Fruit fly (Drosophila melanogaster) whole organism, embryonic: ENCODE measurements around the gene CG6356.

Experiments
- ATbp ChIP-seq: fragments of 200-800 bp; sonication (Bioruptor generic); optimal IDR thresholded peaks from 2 replicates; lab custom pipeline; 2017; ENCODE audit warnings: missing biosample characterization, mild to moderate bottlenecking, missing genetic modification characterization, missing genetic modification reagents
- CG11247 ChIP-seq: fragments of 200-800 bp; sonication (Bioruptor generic); IDR thresholded peaks from 2 replicates; pipeline ENCODE4 v1.3.6; 2022; ENCODE audit warnings: missing biosample characterization, missing genetic modification characterization
- CG11723 ChIP-seq: fragments of 200-800 bp; sonication (Bioruptor generic); optimal IDR thresholded peaks from 2 replicates; lab custom pipeline; 2017; ENCODE audit warnings: missing biosample characterization, mild to moderate bottlenecking, missing genetic modification characterization
- CG12155 ChIP-seq: fragments of 200-800 bp; sonication (Bioruptor generic); optimal IDR thresholded peaks from 3 replicates; lab custom pipeline; 2016; ENCODE audit warnings: missing biosample characterization, missing genetic modification characterization
- CG12391 ChIP-seq: fragments of 200-800 bp; sonication (Bioruptor generic); optimal IDR thresholded peaks from 3 replicates; lab custom pipeline; 2018; ENCODE audit warnings: missing biosample characterization, mild to moderate bottlenecking, missing genetic modification characterization, moderate library complexity
- CG15073 ChIP-seq: fragments of 200-800 bp; sonication (Bioruptor generic); optimal IDR thresholded peaks from 2 replicates; lab custom pipeline; 2016; ENCODE audit warnings: missing biosample characterization, missing genetic modification characterization
- CG15479 ChIP-seq: fragments of 200-800 bp; sonication (Bioruptor generic); optimal IDR thresholded peaks from 3 replicates; lab custom pipeline; 2019; ENCODE audit warnings: missing biosample characterization, mild to moderate bottlenecking, missing genetic modification characterization, moderate library complexity
- CG15696 ChIP-seq: fragments of 200-800 bp; sonication (Bioruptor generic); optimal IDR thresholded peaks from 2 replicates; lab custom pipeline; 2019; ENCODE audit warnings: missing biosample characterization, mild to moderate bottlenecking, missing genetic modification characterization, moderate library complexity
- CG1602 ChIP-seq: fragments of 200-800 bp; sonication (Bioruptor generic); optimal IDR thresholded peaks from 3 replicates; lab custom pipeline; 2016; ENCODE audit warnings: missing biosample characterization, missing genetic modification characterization
- CG17802 ChIP-seq: fragments of 200-800 bp; sonication (Bioruptor generic); optimal IDR thresholded peaks from 2 replicates; lab custom pipeline; 2018; ENCODE audit warnings: missing biosample characterization, mild to moderate bottlenecking, missing genetic modification characterization, moderate library complexity
- CG17829 ChIP-seq: fragments of 200-800 bp; optimal IDR thresholded peaks from 2 replicates; lab custom pipeline; 2019; ENCODE audit warnings: missing biosample characterization, mild to moderate bottlenecking, missing genetic modification characterization, moderate library complexity
- CG3163 ChIP-seq: fragments of 200-800 bp; sonication (Bioruptor generic); optimal IDR thresholded peaks from 3 replicates; lab custom pipeline; 2016; ENCODE audit warnings: missing biosample characterization, missing genetic modification characterization
- CG33213 ChIP-seq: fragments of 200-800 bp; sonication (Bioruptor generic); optimal IDR thresholded peaks from 3 replicates; lab custom pipeline; 2016; ENCODE audit warnings: missing biosample characterization, missing genetic modification characterization
- CG6254 ChIP-seq: fragments of 200-800 bp; sonication (Bioruptor generic); optimal IDR thresholded peaks from 3 replicates; lab custom pipeline; 2017; ENCODE audit warnings: mild to moderate bottlenecking, missing biosample characterization, missing genetic modification reagents, missing genetic modification characterization
- CG6791 ChIP-seq: fragments of 200-800 bp; sonication (Bioruptor generic); IDR thresholded peaks from 3 replicates; pipeline ENCODE4 v1.3.6; 2022; ENCODE audit warnings: missing biosample characterization, missing genetic modification characterization; ENCODE audit not compliant: partially characterized antibody
- CG7839 ChIP-seq: fragments of 200-800 bp; sonication (Bioruptor generic); optimal IDR thresholded peaks from 3 replicates; lab custom pipeline; 2018; ENCODE audit warnings: missing biosample characterization, mild to moderate bottlenecking, missing genetic modification characterization, moderate library complexity
- Doc3 ChIP-seq: fragments of 200-800 bp; sonication (Bioruptor generic); IDR thresholded peaks from 3 replicates; pipeline ENCODE4 v1.3.6; 2022; ENCODE audit warnings: missing biosample characterization, missing genetic modification characterization; ENCODE audit not compliant: partially characterized antibody
- Dp ChIP-seq: fragments of 200-800 bp; sonication (Bioruptor generic); optimal IDR thresholded peaks from 2 replicates; lab custom pipeline; 2018; ENCODE audit warnings: missing biosample characterization, mild to moderate bottlenecking, missing genetic modification characterization, moderate library complexity
- Dref ChIP-seq: fragments of 200-800 bp; sonication (Bioruptor generic); IDR thresholded peaks from 2 replicates; pipeline ENCODE4 v1.3.6; 2022; ENCODE audit warnings: missing biosample characterization, missing genetic modification characterization
- Eip74EF ChIP-seq, 2 experiments: fragments of 200-800 bp in 1 of 2; fragments of >200 bp in 1 of 2; sonication (Bioruptor generic) in 1 of 2; optimal IDR thresholded peaks; 2 replicates each; lab custom pipeline; 2017 to 2019; ENCODE audit warnings: missing biosample characterization in 2 of 2, missing genetic modification characterization in 2 of 2, mild to moderate bottlenecking in 1 of 2, moderate library complexity in 1 of 2
- Gug ChIP-seq: fragments of 200-800 bp; sonication (Bioruptor generic); IDR thresholded peaks from 4 replicates; pipeline ENCODE4 v1.3.6; 2022; ENCODE audit warnings: missing biosample characterization, missing genetic modification characterization
- HHEX ChIP-seq: fragments of 200-800 bp; sonication (Bioruptor generic); optimal IDR thresholded peaks from 3 replicates; lab custom pipeline; 2017; ENCODE audit warnings: missing biosample characterization, mild to moderate bottlenecking, missing genetic modification characterization, missing genetic modification reagents
- HLH54F ChIP-seq: fragments of 200-800 bp; sonication (Bioruptor generic); optimal IDR thresholded peaks from 3 replicates; lab custom pipeline; 2016; ENCODE audit warnings: missing biosample characterization, missing genetic modification characterization
- Meics ChIP-seq: fragments of 200-800 bp; sonication (Bioruptor generic); optimal IDR thresholded peaks from 2 replicates; lab custom pipeline; 2017; ENCODE audit warnings: missing biosample characterization, mild to moderate bottlenecking, missing genetic modification characterization
- Nf-YC ChIP-seq: fragments of 200-800 bp; optimal IDR thresholded peaks from 3 replicates; lab custom pipeline; 2019; ENCODE audit warnings: missing biosample characterization, mild to moderate bottlenecking, missing genetic modification characterization, moderate library complexity
- Opbp ChIP-seq: fragments of 200-800 bp; sonication (Bioruptor generic); IDR thresholded peaks from 3 replicates; pipeline ENCODE4 v1.3.6; 2022; ENCODE audit warnings: missing biosample characterization, missing genetic modification characterization; ENCODE audit not compliant: partially characterized antibody
- Optix ChIP-seq: fragments of 200-800 bp; sonication (Bioruptor generic); IDR thresholded peaks from 3 replicates; pipeline ENCODE4 v1.3.6; 2022; ENCODE audit warnings: missing biosample characterization, missing genetic modification characterization
- Pdp1 ChIP-seq, 2 experiments: fragments of 200-800 bp; sonication (Bioruptor generic); optimal IDR thresholded peaks; 3 replicates each; lab custom pipeline; 2016; ENCODE audit warnings: missing biosample characterization in 2 of 2, missing genetic modification characterization in 2 of 2, mild to moderate bottlenecking in 1 of 2, moderate library complexity in 1 of 2
- Rx ChIP-seq: fragments of 200-800 bp; sonication (Bioruptor generic); IDR thresholded peaks from 2 replicates; pipeline ENCODE4 v1.3.6; 2022; ENCODE audit warnings: missing biosample characterization, missing genetic modification characterization
- Xrp1 ChIP-seq: fragments of 200-800 bp; sonication (Bioruptor generic); IDR thresholded peaks from 2 replicates; pipeline ENCODE4 v1.3.6; 2022; ENCODE audit warnings: missing biosample characterization, missing genetic modification characterization
- abd-A ChIP-seq: fragments of 200-800 bp; sonication (Bioruptor generic); optimal IDR thresholded peaks from 3 replicates; lab custom pipeline; 2019; ENCODE audit warnings: missing biosample characterization, mild to moderate bottlenecking, missing genetic modification characterization, moderate library complexity
- az2 ChIP-seq: fragments of 200-800 bp; sonication (Bioruptor generic); optimal IDR thresholded peaks from 3 replicates; lab custom pipeline; 2016; ENCODE audit warnings: missing biosample characterization, missing genetic modification characterization
- btn ChIP-seq: fragments of 200-800 bp; sonication (Bioruptor generic); optimal IDR thresholded peaks from 2 replicates; lab custom pipeline; 2016; ENCODE audit warnings: missing biosample characterization, missing genetic modification characterization
- croc ChIP-seq: fragments of 200-800 bp; sonication (Bioruptor generic); conservative IDR thresholded peaks from 3 replicates; pipeline ENCODE4 v1.3.6; 2022; ENCODE audit warnings: missing biosample characterization, missing genetic modification characterization
- ftz-f1 ChIP-seq: fragments of 200-800 bp; sonication (Bioruptor generic); optimal IDR thresholded peaks from 2 replicates; lab custom pipeline; 2016; ENCODE audit warnings: missing biosample characterization, missing genetic modification characterization
- fu2 ChIP-seq: fragments of 200-800 bp; sonication (Bioruptor generic); optimal IDR thresholded peaks from 2 replicates; lab custom pipeline; 2016; ENCODE audit warnings: missing biosample characterization, missing genetic modification characterization
- gfzf ChIP-seq: fragments of 200-800 bp; sonication (Bioruptor generic); optimal IDR thresholded peaks from 2 replicates; lab custom pipeline; 2016; ENCODE audit warnings: missing biosample characterization, mild to moderate bottlenecking, missing genetic modification characterization, moderate library complexity
- hkb ChIP-seq, 2 experiments: fragments of 200-800 bp in 1 of 2; fragments of >200 bp in 1 of 2; sonication (Bioruptor generic) in 1 of 2; IDR thresholded peaks in 1 of 2; optimal IDR thresholded peaks in 1 of 2; 2 replicates each; pipeline versions ENCODE4 v1.3.6 to Lab custom; 2017 to 2022; ENCODE audit warnings: missing biosample characterization in 1 of 2, missing genetic modification characterization in 1 of 2
- lola ChIP-seq, 3 experiments: fragments of >200 bp in 2 of 3; fragments of 200-800 bp in 1 of 3; sonication (Bioruptor generic) in 1 of 3; optimal IDR thresholded peaks; 2 replicates each; lab custom pipeline; 2017 to 2019; ENCODE audit warnings: missing biosample characterization in 3 of 3, missing genetic modification characterization in 3 of 3, mild to moderate bottlenecking in 1 of 3, moderate library complexity in 1 of 3
- mld ChIP-seq: fragments of 200-800 bp; sonication (Bioruptor generic); IDR thresholded peaks from 3 replicates; pipeline ENCODE4 v1.3.6; 2022; ENCODE audit warnings: missing biosample characterization, missing genetic modification characterization; ENCODE audit not compliant: partially characterized antibody
- onecut ChIP-seq: fragments of 200-800 bp; sonication (Bioruptor generic); IDR thresholded peaks from 2 replicates; pipeline ENCODE4 v1.3.6; 2022; ENCODE audit warnings: missing biosample characterization, missing genetic modification characterization
- p53 ChIP-seq: fragments of 200-800 bp; sonication (Bioruptor generic); optimal IDR thresholded peaks from 2 replicates; lab custom pipeline; 2016; ENCODE audit warnings: missing biosample characterization, missing genetic modification characterization
- psq ChIP-seq: fragments of 200-800 bp; sonication (Bioruptor generic); optimal IDR thresholded peaks from 2 replicates; lab custom pipeline; 2017; ENCODE audit warnings: missing biosample characterization, missing genetic modification characterization
- rib ChIP-seq: fragments of 200-800 bp; sonication (Bioruptor generic); IDR thresholded peaks from 2 replicates; pipeline ENCODE4 v1.3.6; 2022; ENCODE audit warnings: missing biosample characterization, missing genetic modification characterization
- sens ChIP-seq: fragments of 200-800 bp; sonication (Bioruptor generic); peaks from one replicate; lab custom pipeline; 2016; ENCODE audit warnings: missing biosample characterization, missing genetic modification characterization
- trh ChIP-seq: fragments of 200-800 bp; sonication (Bioruptor generic); optimal IDR thresholded peaks from 2 replicates; lab custom pipeline; 2016; ENCODE audit warnings: missing biosample characterization, missing genetic modification characterization
- ttk ChIP-seq: fragments of 200-800 bp; sonication (Bioruptor generic); IDR thresholded peaks from 2 replicates; pipeline ENCODE4 v2.1.2; 2022; ENCODE audit warnings: missing biosample characterization, missing genetic modification characterization
- vnd ChIP-seq: fragments of 200-800 bp; sonication (Bioruptor generic); IDR thresholded peaks from 3 replicates; pipeline ENCODE4 v1.3.6; 2022; ENCODE audit warnings: missing biosample characterization, missing genetic modification characterization; ENCODE audit not compliant: partially characterized antibody

CG6356 gene

dm6 chr3R:24333182-24333808, 49.5 kb downstream of the CG6356 start, which contains the start of the genes Rrp5 and Dis3 (continued):
- peak; percentile 37 for TF ChIP-seq ftz-f1 (GFP tag; lab: Kevin White, UChicago)
- no peak for TF ChIP-seq croc (GFP tag; lab: Robert Waterston, UW)
- no peak for TF ChIP-seq CG17829 (tag; lab: Kevin White, UChicago)
- peak; percentile 98 for TF ChIP-seq CG6254 (GFP tag; lab: Kevin White, UChicago)
- TF ChIP-seq onecut: no peak
- no peak for TF ChIP-seq Rx (GFP tag; lab: Robert Waterston, UW)
- TF ChIP-seq CG3163: peak; percentile 14
- TF ChIP-seq Pdp1 (GFP tag; optimal IDR thresholded peaks at IDR 0.05; lab: Kevin White, UChicago): peak in 1 of 2 experiments; percentile 22
- TF ChIP-seq Nf-YC: no peak
- peak; percentile 58 for TF ChIP-seq Dref (GFP tag; lab: Robert Waterston, UW)
- peak; percentile 51 for TF ChIP-seq CG11247
- no peak for TF ChIP-seq mld
- TF ChIP-seq HHEX (GFP tag; lab: Kevin White, UChicago): no peak
- no peak for TF ChIP-seq CG11723 (GFP tag; lab: Kevin White, UChicago)
- TF ChIP-seq HLH54F (GFP tag; lab: Kevin White, UChicago): peak; percentile 50
- no peak; the same call in 3 of the 4 replicates for TF ChIP-seq Gug
- no peak for TF ChIP-seq Eip74EF (GFP tag; optimal IDR thresholded peaks at IDR 0.05; lab: Kevin White, UChicago)
- peak; percentile 100 for TF ChIP-seq CG17802 (tag; lab: Kevin White, UChicago)
- TF ChIP-seq p53: peak; percentile 65
- peak; percentile 29 for TF ChIP-seq CG15696 (tag; lab: Kevin White, UChicago)
- peak; percentile 64 for TF ChIP-seq Dp (GFP tag; lab: Kevin White, UChicago)
- no peak for TF ChIP-seq lola (GFP tag; optimal IDR thresholded peaks at IDR 0.05; lab: Kevin White, UChicago)
- no peak for TF ChIP-seq btn (GFP tag; lab: Kevin White, UChicago)
- TF ChIP-seq Doc3 (GFP tag; lab: Robert Waterston, UW): no peak
- peak; percentile 66; the same call in 2 of the 3 replicates for TF ChIP-seq CG6791 (GFP tag; lab: Robert Waterston, UW)
- no peak for TF ChIP-seq psq (GFP tag; lab: Kevin White, UChicago)
- 0 out of 3 replicates have a peak, but pooled peaks have one; percentile 26 for TF ChIP-seq vnd (GFP tag; lab: Robert Waterston, UW)
- TF ChIP-seq CG12155 (GFP tag; lab: Kevin White, UChicago): peak; percentile 22
- TF ChIP-seq trh (GFP tag; lab: Kevin White, UChicago): no peak
- peak; percentile 76 for TF ChIP-seq Opbp (GFP tag; lab: Robert Waterston, UW)
- no peak for TF ChIP-seq CG12391 (tag; lab: Kevin White, UChicago)
- TF ChIP-seq abd-A (tag; lab: Kevin White, UChicago): no peak
- peak; percentile 93 for TF ChIP-seq sens (GFP tag; lab: Kevin White, UChicago)
- TF ChIP-seq fu2 (GFP tag; lab: Kevin White, UChicago): peak; percentile 38
- TF ChIP-seq hkb (optimal IDR thresholded peaks at IDR 0.05; lab: Kevin White, UChicago): peak; percentile 8
- TF ChIP-seq hkb (GFP tag; IDR thresholded peaks at IDR 0.05; lab: Robert Waterston, UW): no peak
- TF ChIP-seq rib (GFP tag; lab: Robert Waterston, UW): no peak
- no peak for TF ChIP-seq ATbp (GFP tag; lab: Kevin White, UChicago)
- peak; percentile 97 for TF ChIP-seq gfzf (GFP tag; lab: Kevin White, UChicago)
- TF ChIP-seq ttk (GFP tag; lab: Robert Waterston, UW): peak; percentile 38; the same call in 1 of the 2 replicates
- no peak for TF ChIP-seq az2 (GFP tag; lab: Kevin White, UChicago)
- no peak for TF ChIP-seq CG15073 (GFP tag; lab: Kevin White, UChicago)
- no peak for TF ChIP-seq Optix (GFP tag; lab: Robert Waterston, UW)
- no peak for TF ChIP-seq CG33213 (GFP tag; lab: Kevin White, UChicago)
- no peak for TF ChIP-seq CG15479 (GFP tag; lab: Kevin White, UChicago)
- TF ChIP-seq Meics (GFP tag; lab: Kevin White, UChicago): no peak
- TF ChIP-seq CG7839 (tag; lab: Kevin White, UChicago): no peak
- peak; percentile 28; the same call in 1 of the 2 replicates for TF ChIP-seq Xrp1 (GFP tag; lab: Robert Waterston, UW)
- peak; percentile 3 for TF ChIP-seq CG1602
